Fruit fly (Drosophila melanogaster) whole organism, embryonic: ENCODE results near the gene Pk34A.

Experiments used
- Atf3 ChIP-seq: fragments of 200-800 bp; sonication (Bioruptor generic); optimal IDR thresholded peaks from 3 replicates; lab custom pipeline; 2016; ENCODE audit warnings: missing biosample characterization, missing genetic modification characterization
- CG12104 ChIP-seq: fragments of 200-800 bp; sonication (Bioruptor generic); optimal IDR thresholded peaks from 3 replicates; lab custom pipeline; 2016; ENCODE audit warnings: missing biosample characterization, missing genetic modification characterization
- CG14014 ChIP-seq: fragments of 200-800 bp; sonication (Bioruptor generic); IDR thresholded peaks from 2 replicates; pipeline ENCODE4 v1.3.6; 2022; ENCODE audit warnings: missing biosample characterization, missing genetic modification characterization
- CG14050 ChIP-seq: fragments of 200-800 bp; sonication (Bioruptor generic); IDR thresholded peaks from 3 replicates; pipeline ENCODE4 v1.3.6; 2022; ENCODE audit warnings: missing biosample characterization, missing genetic modification characterization
- CG30020 ChIP-seq: fragments of 200-800 bp; optimal IDR thresholded peaks from 2 replicates; lab custom pipeline; 2019; ENCODE audit warnings: missing biosample characterization, mild to moderate bottlenecking, missing genetic modification characterization, moderate library complexity
- CG34376 ChIP-seq: fragments of 200-800 bp; sonication (Bioruptor generic); optimal IDR thresholded peaks from 2 replicates; lab custom pipeline; 2018; ENCODE audit warnings: missing biosample characterization, mild to moderate bottlenecking, missing genetic modification characterization
- CG4820 ChIP-seq: fragments of 200-800 bp; sonication (Bioruptor generic); optimal IDR thresholded peaks from 3 replicates; lab custom pipeline; 2016; ENCODE audit warnings: missing biosample characterization, missing genetic modification characterization
- CG4854 ChIP-seq: fragments of 200-800 bp; sonication (Bioruptor generic); optimal IDR thresholded peaks from 2 replicates; lab custom pipeline; 2016; ENCODE audit warnings: missing biosample characterization, missing genetic modification characterization, inconsistent platforms
- CG9215 ChIP-seq: fragments of 200-800 bp; sonication (Bioruptor generic); IDR thresholded peaks from 2 replicates; pipeline ENCODE4 v1.3.6; 2022; ENCODE audit warnings: missing biosample characterization, missing genetic modification characterization
- CG9727 ChIP-seq: fragments of 200-800 bp; sonication (Bioruptor generic); optimal IDR thresholded peaks from 3 replicates; lab custom pipeline; 2017; ENCODE audit warnings: missing biosample characterization, mild to moderate bottlenecking, missing genetic modification characterization
- CHES-1-like ChIP-seq: fragments of 200-800 bp; sonication (Bioruptor generic); optimal IDR thresholded peaks from 2 replicates; lab custom pipeline; 2016; ENCODE audit warnings: missing biosample characterization, missing genetic modification characterization
- Deaf1 ChIP-seq: fragments of 200-800 bp; optimal IDR thresholded peaks from 3 replicates; lab custom pipeline; 2019; ENCODE audit warnings: missing biosample characterization, mild to moderate bottlenecking, missing genetic modification characterization, moderate library complexity
- Dfd ChIP-seq, 2 experiments: fragments of >200 bp; optimal IDR thresholded peaks; 2 replicates each; lab custom pipeline; 2017; ENCODE audit warnings: missing biosample characterization in 2 of 2, missing genetic modification characterization in 2 of 2
- Dp ChIP-seq: fragments of 200-800 bp; sonication (Bioruptor generic); optimal IDR thresholded peaks from 2 replicates; lab custom pipeline; 2018; ENCODE audit warnings: missing biosample characterization, mild to moderate bottlenecking, missing genetic modification characterization, moderate library complexity
- E2f1 ChIP-seq: fragments of 200-800 bp; sonication (Bioruptor generic); IDR thresholded peaks from 2 replicates; pipeline ENCODE4 v1.3.6; 2022; ENCODE audit warnings: missing biosample characterization, missing genetic modification characterization
- Fer1 ChIP-seq: fragments of 200-800 bp; sonication (Bioruptor generic); optimal IDR thresholded peaks from 2 replicates; lab custom pipeline; 2017; ENCODE audit warnings: missing biosample characterization, mild to moderate bottlenecking, missing genetic modification characterization
- H2.0 ChIP-seq: fragments of 200-800 bp; sonication (Bioruptor generic); IDR thresholded peaks from 2 replicates; pipeline ENCODE4 v1.3.6; 2022; ENCODE audit warnings: missing biosample characterization, missing genetic modification characterization
- Hr51 ChIP-seq, 2 experiments: fragments of 200-800 bp; sonication (Bioruptor generic); optimal IDR thresholded peaks; 2 replicates in 1 of 2; 3 replicates in 1 of 2; lab custom pipeline; 2016 to 2018; ENCODE audit warnings: missing biosample characterization in 2 of 2, missing genetic modification characterization in 2 of 2, mild to moderate bottlenecking in 1 of 2, moderate library complexity in 1 of 2
- NC2β ChIP-seq: fragments of 200-800 bp; sonication (Bioruptor generic); optimal IDR thresholded peaks from 2 replicates; lab custom pipeline; 2016; ENCODE audit warnings: missing biosample characterization, missing genetic modification characterization
- Side ChIP-seq: fragments of 200-800 bp; sonication (Bioruptor generic); optimal IDR thresholded peaks from 2 replicates; lab custom pipeline; 2016; ENCODE audit warnings: missing biosample characterization, missing genetic modification characterization
- TFAM ChIP-seq: fragments of 200-800 bp; sonication (Bioruptor generic); optimal IDR thresholded peaks from 2 replicates; lab custom pipeline; 2017; ENCODE audit warnings: missing biosample characterization, missing genetic modification characterization, inconsistent platforms
- crol ChIP-seq: fragments of 200-800 bp; sonication (Bioruptor generic); IDR thresholded peaks from 2 replicates; pipeline ENCODE4 v1.3.6; 2022; ENCODE audit warnings: missing biosample characterization, missing genetic modification characterization
- da ChIP-seq: fragments of 200-800 bp; sonication (Bioruptor generic); optimal IDR thresholded peaks from 2 replicates; lab custom pipeline; 2016; ENCODE audit warnings: missing biosample characterization, missing genetic modification characterization
- dimm ChIP-seq: fragments of 200-800 bp; sonication (Bioruptor generic); IDR thresholded peaks from 2 replicates; pipeline ENCODE4 v1.3.6; 2022; ENCODE audit warnings: missing biosample characterization, missing genetic modification characterization
- en ChIP-seq: fragments of 200-800 bp; sonication (Bioruptor generic); optimal IDR thresholded peaks from 2 replicates; lab custom pipeline; 2016; ENCODE audit warnings: missing biosample characterization, missing genetic modification characterization
- ewg ChIP-seq: fragments of 200-800 bp; sonication (Bioruptor generic); optimal IDR thresholded peaks from 3 replicates; lab custom pipeline; 2017; ENCODE audit warnings: mild to moderate bottlenecking, missing biosample characterization, missing genetic modification reagents, missing genetic modification characterization
- fd102C ChIP-seq: fragments of 200-800 bp; sonication (Bioruptor generic); optimal IDR thresholded peaks from 2 replicates; lab custom pipeline; 2018; ENCODE audit warnings: missing biosample characterization, mild to moderate bottlenecking, missing genetic modification characterization, moderate library complexity
- gcm2 ChIP-seq: fragments of 200-800 bp; sonication (Bioruptor generic); optimal IDR thresholded peaks from 2 replicates; lab custom pipeline; 2016; ENCODE audit warnings: missing biosample characterization, missing genetic modification characterization
- hth ChIP-seq: fragments of >200 bp; optimal IDR thresholded peaks from 2 replicates; lab custom pipeline; 2017; ENCODE audit warnings: inconsistent platforms
- ind ChIP-seq: fragments of 200-800 bp; sonication (Bioruptor generic); optimal IDR thresholded peaks from 3 replicates; lab custom pipeline; 2016; ENCODE audit warnings: missing biosample characterization, missing genetic modification characterization
- mirr ChIP-seq: fragments of 200-800 bp; sonication (Bioruptor generic); optimal IDR thresholded peaks from 3 replicates; lab custom pipeline; 2018; ENCODE audit warnings: missing biosample characterization, mild to moderate bottlenecking, missing genetic modification characterization
- pnt ChIP-seq: fragments of 200-800 bp; sonication (Bioruptor generic); optimal IDR thresholded peaks from 3 replicates; lab custom pipeline; 2016; ENCODE audit warnings: missing biosample characterization, missing genetic modification characterization
- ro ChIP-seq: fragments of 200-800 bp; sonication (Bioruptor generic); IDR thresholded peaks from 2 replicates; pipeline ENCODE4 v1.3.6; 2022; ENCODE audit warnings: missing biosample characterization, missing genetic modification characterization
- schlank ChIP-seq: fragments of 200-800 bp; sonication (Bioruptor generic); optimal IDR thresholded peaks from 2 replicates; lab custom pipeline; 2018; ENCODE audit warnings: missing biosample characterization, mild to moderate bottlenecking, missing genetic modification characterization
- seq ChIP-seq: fragments of 200-800 bp; sonication (Bioruptor generic); IDR thresholded peaks from 2 replicates; pipeline ENCODE4 v1.3.6; 2022; ENCODE audit warnings: missing biosample characterization, missing genetic modification characterization
- sob ChIP-seq: fragments of 200-800 bp; sonication (Bioruptor generic); IDR thresholded peaks from 2 replicates; pipeline ENCODE4 v1.3.6; 2022; ENCODE audit warnings: missing biosample characterization, missing genetic modification characterization
- tgo ChIP-seq: fragments of 200-800 bp; sonication (Bioruptor generic); IDR thresholded peaks from 3 replicates; pipeline ENCODE4 v1.3.6; 2022; ENCODE audit warnings: missing biosample characterization, missing genetic modification characterization
- tin ChIP-seq: fragments of 200-800 bp; sonication (Bioruptor generic); optimal IDR thresholded peaks from 3 replicates; lab custom pipeline; 2016; ENCODE audit warnings: missing biosample characterization, missing genetic modification characterization
- toy ChIP-seq: fragments of 200-800 bp; sonication (Bioruptor generic); IDR thresholded peaks from 2 replicates; pipeline ENCODE4 v1.3.6; 2022; ENCODE audit warnings: missing biosample characterization, missing genetic modification characterization
- twi ChIP-seq: fragments of 200-800 bp; optimal IDR thresholded peaks from 2 replicates; lab custom pipeline; 2019; ENCODE audit warnings: missing biosample characterization, mild to moderate bottlenecking, missing genetic modification characterization, moderate library complexity
- unpg ChIP-seq: fragments of 200-800 bp; sonication (Bioruptor generic); optimal IDR thresholded peaks from 3 replicates; lab custom pipeline; 2018; ENCODE audit warnings: missing biosample characterization, mild to moderate bottlenecking, missing genetic modification characterization, moderate library complexity
- yki ChIP-seq: fragments of >200 bp; optimal IDR thresholded peaks from 3 replicates; lab custom pipeline; 2018
- z ChIP-seq: fragments of 200-800 bp; sonication (Bioruptor generic); IDR thresholded peaks from 3 replicates; pipeline ENCODE4 v1.3.6; 2022; ENCODE audit warnings: missing biosample characterization, missing genetic modification characterization

Pk34A gene

DNA sequence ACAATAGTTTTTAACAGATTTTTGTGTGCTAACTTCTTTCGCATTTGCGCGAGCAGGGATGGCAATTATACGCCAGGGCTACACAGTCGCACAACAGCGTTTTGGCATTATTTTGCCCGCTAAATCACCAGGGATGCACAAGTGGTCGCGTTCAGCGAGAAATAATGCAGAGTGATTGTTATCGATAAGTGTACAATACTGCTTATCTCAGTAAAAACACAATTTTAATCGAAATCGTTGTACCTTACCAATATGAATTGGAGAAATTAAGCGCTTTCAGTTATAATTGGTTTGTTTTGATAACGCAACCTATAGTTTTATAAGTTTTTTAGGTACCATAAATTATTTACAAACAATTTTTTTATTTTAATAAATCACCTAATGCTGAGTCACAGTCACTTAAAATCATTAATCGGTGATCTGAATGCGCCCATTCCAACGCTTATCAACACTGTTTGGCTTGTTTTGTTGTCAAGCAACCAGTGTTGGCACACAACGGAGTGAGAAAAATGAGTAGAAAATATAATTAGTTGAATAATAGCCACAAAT lies 18.2 kb downstream of the Pk34A start, which contains the start of the genes Sfmbt and CG5439 (continued):
- TF ChIP-seq CG4820 (GFP tag; lab: Kevin White, UChicago) = peak; percentile 73
- TF ChIP-seq tin = peak; percentile 77
- peak; percentile 50 for TF ChIP-seq twi (tag; lab: Kevin White, UChicago)
- peak; percentile 54 for TF ChIP-seq Side (GFP tag; lab: Kevin White, UChicago)
- peak; percentile 68; the same call in 1 of the 2 replicates for TF ChIP-seq CG14014 (GFP tag; lab: Robert Waterston, UW)
- TF ChIP-seq ro = no peak
- TF ChIP-seq ewg (GFP tag; lab: Kevin White, UChicago) = peak; percentile 90
- TF ChIP-seq Dp = peak; percentile 48
- peak; percentile 69 for TF ChIP-seq CG12104
- TF ChIP-seq mirr = no peak
- TF ChIP-seq unpg (GFP tag; lab: Kevin White, UChicago) = no peak
- TF ChIP-seq dimm (GFP tag; lab: Robert Waterston, UW) = peak; percentile 17; the same call in 1 of the 2 replicates
- peak; percentile 56 for TF ChIP-seq da (GFP tag; lab: Kevin White, UChicago)
- TF ChIP-seq H2.0 (GFP tag; lab: Robert Waterston, UW) = peak; percentile 38
- peak; percentile 16 for TF ChIP-seq schlank (tag; lab: Kevin White, UChicago)
- TF ChIP-seq CG4854 (GFP tag; lab: Kevin White, UChicago) = peak; percentile 71
- peak; percentile 63 for TF ChIP-seq en (GFP tag; lab: Kevin White, UChicago)
- TF ChIP-seq z = no peak
- no peak for TF ChIP-seq fd102C (GFP tag; lab: Kevin White, UChicago)
- TF ChIP-seq CHES-1-like (GFP tag; lab: Kevin White, UChicago) = peak; percentile 81
- no peak for TF ChIP-seq gcm2 (GFP tag; lab: Kevin White, UChicago)
- peak; percentile 57 for TF ChIP-seq NC2β (GFP tag; lab: Kevin White, UChicago)
- no peak for TF ChIP-seq Dfd (GFP tag; optimal IDR thresholded peaks at IDR 0.05; lab: Kevin White, UChicago)
- peak; percentile 74 for TF ChIP-seq CG34376
- TF ChIP-seq E2f1 (GFP tag; lab: Robert Waterston, UW) = peak; percentile 61
- TF ChIP-seq CG9727 (GFP tag; lab: Kevin White, UChicago) = peak; percentile 79
- TF ChIP-seq TFAM (GFP tag; lab: Kevin White, UChicago) = no peak
- no peak for TF ChIP-seq hth
- peak; percentile 53 for TF ChIP-seq Atf3 (GFP tag; lab: Kevin White, UChicago)
- TF ChIP-seq yki (lab: Kevin White, UChicago) = no peak
- TF ChIP-seq CG9215 (GFP tag; lab: Robert Waterston, UW) = peak; percentile 76
- TF ChIP-seq Deaf1 (tag; lab: Kevin White, UChicago) = no peak
- peak; percentile 73 for TF ChIP-seq Fer1 (GFP tag; lab: Kevin White, UChicago)
- TF ChIP-seq crol (GFP tag; lab: Robert Waterston, UW) = no peak
- peak; percentile 83 for TF ChIP-seq CG30020 (tag; lab: Kevin White, UChicago)
- TF ChIP-seq ind (GFP tag; lab: Kevin White, UChicago) = peak; percentile 89
- TF ChIP-seq Hr51 (GFP tag; optimal IDR thresholded peaks at IDR 0.05; lab: Kevin White, UChicago) = peak in 1 of 2 experiments; percentile 75
- TF ChIP-seq toy (GFP tag; lab: Robert Waterston, UW) = no peak
- TF ChIP-seq pnt (GFP tag; lab: Kevin White, UChicago) = peak; percentile 82
- TF ChIP-seq CG14050 (GFP tag; lab: Robert Waterston, UW) = no peak
- peak; percentile 81 for TF ChIP-seq sob (GFP tag; lab: Robert Waterston, UW)
- peak; percentile 75; the same call in 2 of the 3 replicates for TF ChIP-seq tgo (GFP tag; lab: Robert Waterston, UW)
- no peak for TF ChIP-seq seq (GFP tag; lab: Robert Waterston, UW)
